Worm (Caenorhabditis elegans): ENCODE data around the gene pals-19.
"Not testable (repeated sequence)": the region's sequence is repeated elsewhere in the genome, so short reads cannot be mapped to it uniquely, and the experiment has no call there.

Gene pals-19

ce11 chrIII:1374355-1374807 lies 27.4 kb upstream of the pals-19 start, which contains the start of gene Y82E9BR.20:
Y82E9BR.20 (plus strand) TSS chrIII:1374405.
- TF ChIP-seq elt-2 (tag; optimal IDR thresholded peaks at IDR 0.05) (no peak), lin-11 (tag; optimal IDR thresholded peaks at IDR 0.05) (no peak), pqm-1 (tag; optimal IDR thresholded peaks at IDR 0.05) (no peak)

DNA sequence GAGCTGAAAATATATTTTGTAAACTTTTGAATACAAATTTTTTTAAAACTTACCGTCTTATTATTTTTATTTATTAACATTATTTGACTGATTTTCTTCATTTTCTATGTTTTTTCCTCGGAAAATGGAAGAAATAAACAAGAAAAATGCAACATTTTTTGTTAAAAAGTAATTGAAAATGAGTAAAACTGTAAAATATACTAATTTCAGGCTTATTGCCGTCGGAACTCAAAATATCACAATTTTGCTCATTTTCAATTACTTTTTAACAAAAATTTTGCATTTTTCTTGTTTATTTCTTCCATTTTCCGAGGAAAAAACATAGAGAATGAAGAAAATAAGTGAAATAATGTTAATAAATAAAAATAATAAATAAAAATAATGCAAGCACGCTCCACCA lies 26.2 kb upstream of the pals-19 start, which contains the start of gene Y82E9BR.10:
TSS of gene Y82E9BR.10 (minus strand) at position 101 of the 400 bp plus-strand sequence.
- not testable (repeated sequence) for TF ChIP-seq odd-2 (tag; optimal IDR thresholded peaks at IDR 0.05); ref-2 (tag; optimal IDR thresholded peaks at IDR 0.05); ceh-19 (GFP tag; optimal IDR thresholded peaks at IDR 0.05)

- not testable (repeated sequence) for TF ChIP-seq unc-42, Y22D7AL.16, ztf-16 (tag; optimal IDR thresholded peaks at IDR 0.05)
These were observed 23.8 kb upstream of the pals-19 start, which contains the start of gene pals-40 for ce11 chrIII:1377903-1378302. pals-40 (minus strand) TSS chrIII:1378003.

- no peak for TF ChIP-seq ets-4 (tag; optimal IDR thresholded peaks at IDR 0.05)
- no peak for TF ChIP-seq unc-86 (tag; optimal IDR thresholded peaks at IDR 0.05)
- TF ChIP-seq hlh-30 (tag; optimal IDR thresholded peaks at IDR 0.05; ENCODE audit: insufficient read depth), result peak; percentile 0
- no peak for TF ChIP-seq K02D7.2 (tag; optimal IDR thresholded peaks at IDR 0.05)
These were observed 21.0 kb upstream of the pals-19 start, which contains the start of the genes pals-21 and Y82E9BR.6 for ce11 chrIII:1380535-1381274. pals-21 (minus strand) TSS chrIII:1380635. Y82E9BR.6 (plus strand) TSS chrIII:1381224.

DNA sequence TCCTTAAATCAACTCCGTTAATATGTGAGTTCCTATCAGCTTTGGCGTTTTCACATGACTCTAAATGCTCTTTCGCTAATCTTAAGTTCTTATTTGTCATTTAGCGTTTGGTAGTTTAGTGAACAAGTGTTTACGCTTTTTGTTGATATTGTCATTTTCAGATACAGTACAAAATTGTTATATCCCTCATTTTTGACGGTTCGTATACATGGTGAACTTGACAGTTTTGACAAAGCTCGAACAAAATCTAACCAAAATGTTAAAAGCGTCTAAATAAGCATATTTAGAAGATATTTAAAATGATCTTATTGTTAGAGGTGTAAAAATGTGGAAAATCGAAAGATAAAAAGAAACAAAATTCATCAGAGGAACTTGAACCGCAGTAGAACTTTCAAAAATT lies 18.3 kb upstream of the pals-19 start:
- TF ChIP-seq lim-6 (tag; optimal IDR thresholded peaks at IDR 0.05) (no peak), ceh-2 (tag; optimal IDR thresholded peaks at IDR 0.05) (no peak), nfya-1 (tag; optimal IDR thresholded peaks at IDR 0.05) (no peak), sox-4 (tag; optimal IDR thresholded peaks at IDR 0.05) (no peak), pax-1 (tag; optimal IDR thresholded peaks at IDR 0.05) (no peak)

ce11 chrIII:1384092-1384491 lies 17.6 kb upstream of the pals-19 start, which contains the start of the genes fbxa-138 and Y82E9BR.5:
fbxa-138 (minus strand) TSS chrIII:1384252.
Y82E9BR.5 (plus strand) TSS chrIII:1384370.
- TF ChIP-seq ztf-16 (tag; optimal IDR thresholded peaks at IDR 0.05) (no peak), nhr-11 (tag; optimal IDR thresholded peaks at IDR 0.05) (no peak), ceh-22 (tag; optimal IDR thresholded peaks at IDR 0.05) (no peak), che-1 (tag; optimal IDR thresholded peaks at IDR 0.05) (no peak), hlh-13 (GFP tag; optimal IDR thresholded peaks at IDR 0.05) (no peak), ceh-24 (tag; optimal IDR thresholded peaks at IDR 0.05) (no peak), lim-6 (tag; optimal IDR thresholded peaks at IDR 0.05) (no peak)

DNA sequence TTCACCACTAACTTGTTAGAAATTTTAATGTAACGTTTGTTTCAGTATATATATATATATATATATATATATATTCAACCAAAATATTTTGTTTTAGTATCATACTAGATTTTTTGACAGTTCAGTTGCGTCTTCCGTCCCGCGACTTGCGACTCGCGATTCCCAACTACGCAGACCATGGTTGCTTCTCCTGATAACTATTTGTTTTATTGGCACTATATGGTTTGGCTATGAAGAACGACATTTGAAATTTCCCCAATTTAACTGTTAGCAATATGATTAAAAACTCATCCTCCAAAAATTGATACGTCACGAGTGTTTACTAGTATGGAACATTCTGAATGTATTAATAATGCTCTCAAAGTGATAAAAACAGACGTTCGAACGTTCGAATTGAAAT lies 17.0 kb upstream of the pals-19 start:
- no peak for TF ChIP-seq che-1 (tag; optimal IDR thresholded peaks at IDR 0.05)
- no peak for TF ChIP-seq unc-3 (GFP tag; conservative IDR thresholded peaks at IDR 0.05)
- no peak for TF ChIP-seq unc-3 (tag; optimal IDR thresholded peaks at IDR 0.05)
- no peak for TF ChIP-seq hlh-13 (GFP tag; optimal IDR thresholded peaks at IDR 0.05)
- no peak for TF ChIP-seq Y22D7AL.16 (tag; optimal IDR thresholded peaks at IDR 0.05)
- no peak for TF ChIP-seq nhr-11 (tag; optimal IDR thresholded peaks at IDR 0.05)
- TF ChIP-seq sox-2 (GFP tag; IDR thresholded peaks at IDR 0.05), result no peak
- no peak for TF ChIP-seq sdc-2 (tag; optimal IDR thresholded peaks at IDR 0.05)
- no peak for TF ChIP-seq lim-6 (tag; optimal IDR thresholded peaks at IDR 0.05)
- no peak for TF ChIP-seq ceh-19 (GFP tag; optimal IDR thresholded peaks at IDR 0.05)
- TF ChIP-seq pag-3 (tag; optimal IDR thresholded peaks at IDR 0.05; ENCODE audit: borderline replicate concordance), result no peak
- no peak for TF ChIP-seq elt-4 (tag; optimal IDR thresholded peaks at IDR 0.05)
- TF ChIP-seq unc-86 (tag; optimal IDR thresholded peaks at IDR 0.05), result no peak
- TF ChIP-seq dmd-4 (tag; optimal IDR thresholded peaks at IDR 0.05; ENCODE audit: borderline replicate concordance), result no peak
- no peak for TF ChIP-seq ceh-9 (tag; optimal IDR thresholded peaks at IDR 0.05)
- TF ChIP-seq hlh-8 (tag; optimal IDR thresholded peaks at IDR 0.05), result no peak
- no peak for TF ChIP-seq ceh-30 (tag; optimal IDR thresholded peaks at IDR 0.05)
- no peak for TF ChIP-seq hlh-30 (tag; optimal IDR thresholded peaks at IDR 0.05; ENCODE audit: insufficient read depth)
- no peak for TF ChIP-seq ceh-18 (tag; optimal IDR thresholded peaks at IDR 0.05)
- no peak for TF ChIP-seq unc-55 (GFP tag; optimal IDR thresholded peaks at IDR 0.05)
- no peak for TF ChIP-seq ceh-48 (tag; optimal IDR thresholded peaks at IDR 0.05)
